Fruit fly (Drosophila melanogaster): ENCODE data around the gene PGRP-LC.

PGRP-LC gene

dm6 chr3L:9377198-9378035 lies 38.8 kb downstream of the PGRP-LC start, which contains the start of gene Hsp26 (continued):
- peak; percentile 18 for TF ChIP-seq CG30431 (GFP tag; optimal IDR thresholded peaks at IDR 0.05)
- TF ChIP-seq CG13296 (GFP tag; optimal IDR thresholded peaks at IDR 0.05), result peak; percentile 77
- TF ChIP-seq CG11247 (GFP tag; IDR thresholded peaks at IDR 0.05), result peak; percentile 62
- peak; percentile 61; the same call in 1 of the 3 replicates for TF ChIP-seq CG11456 (GFP tag; IDR thresholded peaks at IDR 0.05)
- TF ChIP-seq CG1647 (GFP tag; optimal IDR thresholded peaks at IDR 0.05), result peak; percentile 58
- TF ChIP-seq lilli (GFP tag; optimal IDR thresholded peaks at IDR 0.05), result peak; percentile 89
- TF ChIP-seq CG12236 (GFP tag; optimal IDR thresholded peaks at IDR 0.05), result peak; percentile 69
- peak; percentile 28 for TF ChIP-seq CG7745 (tag; optimal IDR thresholded peaks at IDR 0.05)
- peak; percentile 71 for TF ChIP-seq CrebB (tag; optimal IDR thresholded peaks at IDR 0.05)
- no peak for TF ChIP-seq BEAF-32 (GFP tag; optimal IDR thresholded peaks at IDR 0.05)
- TF ChIP-seq Hmx (GFP tag; optimal IDR thresholded peaks at IDR 0.05), result peak; percentile 55
- TF ChIP-seq CG32767 (GFP tag; IDR thresholded peaks at IDR 0.05), result peak; percentile 86
- peak; percentile 34 for TF ChIP-seq CG3838 (GFP tag; optimal IDR thresholded peaks at IDR 0.05)
- peak; percentile 46 for TF ChIP-seq CG6683 (GFP tag; optimal IDR thresholded peaks at IDR 0.05)
- peak; percentile 79 for TF ChIP-seq H2.0 (GFP tag; IDR thresholded peaks at IDR 0.05)
- TF ChIP-seq rib (GFP tag; IDR thresholded peaks at IDR 0.05), result peak; percentile 75
- peak; percentile 83 for TF ChIP-seq pho (GFP tag; optimal IDR thresholded peaks at IDR 0.05)
- TF ChIP-seq Max (GFP tag; optimal IDR thresholded peaks at IDR 0.05), result peak; percentile 69
- TF ChIP-seq CG3407 (GFP tag; optimal IDR thresholded peaks at IDR 0.05), result peak; percentile 78
- peak; percentile 26 for TF ChIP-seq CG31365 (tag; optimal IDR thresholded peaks at IDR 0.05)
- TF ChIP-seq HHEX (GFP tag; optimal IDR thresholded peaks at IDR 0.05), result peak; percentile 72
- TF ChIP-seq unpg (GFP tag; optimal IDR thresholded peaks at IDR 0.05), result peak; percentile 91
- TF ChIP-seq CG7372 (GFP tag; IDR thresholded peaks at IDR 0.05), result 0 out of 2 replicates have a peak, but pooled peaks have one; percentile 35
- no peak; the same call in 1 of the 2 replicates for TF ChIP-seq Bgb (GFP tag; IDR thresholded peaks at IDR 0.05; ENCODE audit: partially characterized antibody)
- peak; percentile 46 for TF ChIP-seq CG30020 (tag; optimal IDR thresholded peaks at IDR 0.05)
- peak; percentile 89 for TF ChIP-seq Xbp1 (GFP tag; optimal IDR thresholded peaks at IDR 0.05)
- TF ChIP-seq CG4328 (GFP tag; optimal IDR thresholded peaks at IDR 0.05), result peak; percentile 13
- TF ChIP-seq shn (GFP tag; optimal IDR thresholded peaks at IDR 0.05), result peak; percentile 49
- TF ChIP-seq CG6791 (GFP tag; IDR thresholded peaks at IDR 0.05; ENCODE audit: partially characterized antibody), result no peak
- no peak for TF ChIP-seq CG10431 (GFP tag; optimal IDR thresholded peaks at IDR 0.05)
- no peak; the same call in 1 of the 2 replicates for TF ChIP-seq klu (GFP tag; IDR thresholded peaks at IDR 0.05)
- peak; percentile 19 for TF ChIP-seq CG13894 (tag; optimal IDR thresholded peaks at IDR 0.05)
- no peak for TF ChIP-seq CG2129 (GFP tag; IDR thresholded peaks at IDR 0.05; ENCODE audit: partially characterized antibody)
- TF ChIP-seq sug (tag; optimal IDR thresholded peaks at IDR 0.05), result peak; percentile 53
- TF ChIP-seq Nf-YC (tag; optimal IDR thresholded peaks at IDR 0.05), result peak; percentile 51
- TF ChIP-seq CG17359 (tag; optimal IDR thresholded peaks at IDR 0.05), result peak; percentile 86
- peak; percentile 94 for TF ChIP-seq chm (GFP tag; IDR thresholded peaks at IDR 0.05)
- peak; percentile 83 for TF ChIP-seq Bteb2 (GFP tag; optimal IDR thresholded peaks at IDR 0.05)
- TF ChIP-seq Fer2 (tag; optimal IDR thresholded peaks at IDR 0.05), result peak; percentile 31
- TF ChIP-seq Blimp-1 (GFP tag; optimal IDR thresholded peaks at IDR 0.05), result peak; percentile 84
- TF ChIP-seq dmrt99B (tag; optimal IDR thresholded peaks at IDR 0.05), result peak; percentile 85
- peak; percentile 53; the same call in 1 of the 2 replicates for TF ChIP-seq sim (GFP tag; IDR thresholded peaks at IDR 0.05)
- peak; percentile 9 for TF ChIP-seq CG10543 (GFP tag; optimal IDR thresholded peaks at IDR 0.05)
- TF ChIP-seq repo (GFP tag; optimal IDR thresholded peaks at IDR 0.05), result peak; percentile 69
- peak; percentile 86; the same call in 2 of the 3 replicates for TF ChIP-seq CG34422 (GFP tag; IDR thresholded peaks at IDR 0.05)
- no peak; the same call in 1 of the 2 replicates for TF ChIP-seq bbx (GFP tag; IDR thresholded peaks at IDR 0.05; ENCODE audit: partially characterized antibody)
- peak; percentile 91 for TF ChIP-seq lab (GFP tag; optimal IDR thresholded peaks at IDR 0.05)
